Worm (Caenorhabditis elegans) whole organism, early embryonic: ENCODE data around the gene ZK185.5.

ENCODE experiments used
- B0310.2 ChIP-seq: sonication (generic microtip); optimal IDR thresholded peaks from 2 replicates; lab custom pipeline; 2016; ENCODE audit warnings: mild to moderate bottlenecking, missing genetic modification characterization, missing compliant biosample characterization
- F13C5.2 ChIP-seq: sonication (generic microtip); optimal IDR thresholded peaks from 2 replicates; lab custom pipeline; 2017; ENCODE audit warnings: mild to moderate bottlenecking, missing genetic modification characterization, inconsistent platforms, missing compliant biosample characterization
- aly-1 ChIP-seq: sonication (generic microtip); optimal IDR thresholded peaks from 2 replicates; lab custom pipeline; 2016; ENCODE audit warnings: missing genetic modification characterization, missing compliant biosample characterization
- ama-1 ChIP-seq: fragments of 150-350 bp; optimal IDR thresholded peaks from 2 replicates; lab custom pipeline; 2014
- ceh-13 ChIP-seq: fragments of 200-800 bp; sonication (Bioruptor generic); optimal IDR thresholded peaks from 2 replicates; lab custom pipeline; 2018; ENCODE audit warnings: mild to moderate bottlenecking, missing genetic modification characterization, missing compliant biosample characterization
- ceh-36 ChIP-seq: sonication (generic microtip); optimal IDR thresholded peaks from 2 replicates; lab custom pipeline; 2016; ENCODE audit warnings: missing genetic modification characterization, inconsistent platforms, missing compliant biosample characterization
- ets-7 ChIP-seq: sonication (generic microtip); optimal IDR thresholded peaks from 2 replicates; lab custom pipeline; 2016; ENCODE audit warnings: missing genotype, missing genetic modification characterization, missing compliant biosample characterization
- flt-1 ChIP-seq: fragments of 200-800 bp; sonication (Bioruptor generic); IDR thresholded peaks from 2 replicates; pipeline ENCODE4 v1.3.6; 2022; ENCODE audit warnings: missing genetic modification characterization, missing compliant biosample characterization
- hmbx-1 ChIP-seq: sonication (generic microtip); optimal IDR thresholded peaks from 2 replicates; lab custom pipeline; 2016; ENCODE audit warnings: mild to moderate bottlenecking, missing genetic modification characterization, missing compliant biosample characterization
- hmg-4 ChIP-seq: fragments of 200-800 bp; sonication (Bioruptor generic); optimal IDR thresholded peaks from 2 replicates; lab custom pipeline; 2018; ENCODE audit warnings: mild to moderate bottlenecking, missing genetic modification characterization, missing compliant biosample characterization
- hnd-1 ChIP-seq: sonication (generic microtip); optimal IDR thresholded peaks from 2 replicates; lab custom pipeline; 2016; ENCODE audit warnings: missing genetic modification characterization, missing compliant biosample characterization
- pes-1 ChIP-seq: fragments of 200-800 bp; sonication (Bioruptor generic); IDR thresholded peaks from 2 replicates; pipeline ENCODE4 v1.3.6; 2022; ENCODE audit warnings: missing genetic modification reagents, missing genetic modification characterization, missing compliant biosample characterization
- scrt-1 ChIP-seq: fragments of 200-800 bp; sonication (Bioruptor generic); IDR thresholded peaks from 2 replicates; pipeline ENCODE4 v1.3.6; 2022; ENCODE audit warnings: missing genetic modification characterization, missing compliant biosample characterization
- sea-1 ChIP-seq: fragments of 200-800 bp; sonication (Bioruptor generic); conservative IDR thresholded peaks from 2 replicates; pipeline ENCODE4 v1.3.6; 2022; ENCODE audit warnings: missing genetic modification characterization, missing compliant biosample characterization
- tbx-11 ChIP-seq: fragments of 200-800 bp; sonication (Bioruptor generic); IDR thresholded peaks from 2 replicates; pipeline ENCODE4 v1.3.6; 2022; ENCODE audit warnings: missing genetic modification characterization, missing compliant biosample characterization
- tbx-37 ChIP-seq: fragments of 200-800 bp; sonication (Bioruptor generic); conservative IDR thresholded peaks from 2 replicates; pipeline ENCODE4 v1.3.6; 2022; ENCODE audit warnings: missing genetic modification reagents, missing genetic modification characterization, missing compliant biosample characterization
- tra-4 ChIP-seq: sonication (generic microtip); optimal IDR thresholded peaks from 2 replicates; lab custom pipeline; 2017; ENCODE audit warnings: missing genetic modification characterization, missing compliant biosample characterization

ZK185.5 gene

DNA sequence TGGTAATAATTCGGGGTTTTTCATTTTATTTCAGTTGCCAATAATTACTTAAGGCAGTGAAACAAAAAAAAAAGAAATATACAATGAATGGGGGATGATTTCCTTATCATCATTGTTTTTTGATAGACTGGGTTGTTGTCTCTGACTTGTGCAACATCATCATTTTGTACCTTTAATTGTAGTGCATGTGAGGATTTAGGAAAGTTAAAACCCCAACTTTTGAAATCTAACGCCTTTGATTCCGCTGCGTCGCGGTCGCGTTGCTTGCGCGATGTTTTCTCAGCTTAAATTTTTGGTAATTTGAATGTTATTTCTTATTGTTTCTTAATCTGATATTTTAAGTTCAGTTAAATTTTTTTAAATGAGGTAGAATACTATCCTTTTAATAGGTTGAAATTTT lies at the start of gene ZK185.5:
TSS of gene ZK185.5 (minus strand) at position 101 of the 400 bp plus-strand sequence.
- TF ChIP-seq scrt-1 (GFP tag; lab: Robert Waterston, UW) (no peak), tra-4 (no peak), aly-1 (tag; lab: Kevin White, UChicago) (no peak), hmbx-1 (tag; lab: Kevin White, UChicago) (no peak), hmg-4 (no peak)

DNA sequence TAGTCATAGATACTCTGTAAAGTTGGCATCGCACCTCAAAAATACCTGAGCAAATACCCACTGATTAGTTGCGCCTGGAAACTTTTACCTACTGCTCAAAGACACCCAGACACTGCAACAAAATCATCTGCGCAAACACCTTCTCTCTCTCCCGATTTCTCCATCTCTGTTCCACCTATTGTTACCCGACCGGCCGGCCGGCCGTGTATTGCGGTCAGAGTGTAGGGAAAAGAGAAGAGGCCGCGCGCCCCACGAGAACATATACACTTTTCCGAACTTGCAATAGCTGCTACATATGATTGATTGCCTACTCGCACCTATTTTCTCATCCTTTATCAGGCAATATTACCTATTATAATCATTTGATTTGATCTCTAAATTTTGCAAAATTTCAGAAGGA lies 42.7 kb upstream of the ZK185.5 start:
- peak; percentile 72 for TF ChIP-seq hmg-4
- TF ChIP-seq scrt-1 (GFP tag; lab: Robert Waterston, UW), result no peak
- TF ChIP-seq tbx-37 (GFP tag; lab: Robert Waterston, UW), result no peak

DNA sequence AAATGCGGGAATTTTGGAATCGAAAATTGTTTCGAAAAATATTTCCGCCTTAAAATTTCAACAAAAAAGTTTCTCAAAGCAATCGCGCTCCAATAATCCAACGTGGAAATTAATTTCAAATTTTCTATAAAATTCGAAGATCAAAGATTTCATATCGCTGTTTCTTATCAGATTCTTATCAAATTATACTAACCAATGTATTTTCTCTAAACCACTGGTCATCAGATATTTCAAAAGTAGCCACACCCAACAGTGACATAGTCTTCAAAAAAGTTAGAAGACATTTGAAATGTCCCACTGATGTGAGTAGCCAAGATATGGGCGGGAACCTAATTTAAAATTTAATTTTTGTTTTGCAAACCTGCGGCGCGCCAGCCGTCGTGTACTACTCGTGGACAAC lies 41.8 kb upstream of the ZK185.5 start:
- no peak for TF ChIP-seq hmbx-1 (tag; lab: Kevin White, UChicago)
- TF ChIP-seq ceh-13 (GFP tag; lab: Kevin White, UChicago), result no peak
- TF ChIP-seq flt-1 (GFP tag; lab: Robert Waterston, UW), result no peak
- TF ChIP-seq hnd-1, result no peak
- no peak for TF ChIP-seq tra-4
- TF ChIP-seq scrt-1 (GFP tag; lab: Robert Waterston, UW), result no peak
- no peak for TF ChIP-seq tbx-37 (GFP tag; lab: Robert Waterston, UW)
- no peak for TF ChIP-seq B0310.2 (tag; lab: Kevin White, UChicago)
- TF ChIP-seq ceh-36, result no peak
- TF ChIP-seq aly-1 (tag; lab: Kevin White, UChicago), result no peak
- no peak for TF ChIP-seq pes-1 (GFP tag; lab: Robert Waterston, UW)
- no peak for TF ChIP-seq ets-7 (tag; lab: Kevin White, UChicago)
- TF ChIP-seq tbx-11 (GFP tag; lab: Robert Waterston, UW), result no peak
- TF ChIP-seq ama-1, result no peak
- TF ChIP-seq F13C5.2, result no peak
- no peak for TF ChIP-seq hmg-4
- no peak for TF ChIP-seq sea-1 (GFP tag; lab: Robert Waterston, UW)

DNA sequence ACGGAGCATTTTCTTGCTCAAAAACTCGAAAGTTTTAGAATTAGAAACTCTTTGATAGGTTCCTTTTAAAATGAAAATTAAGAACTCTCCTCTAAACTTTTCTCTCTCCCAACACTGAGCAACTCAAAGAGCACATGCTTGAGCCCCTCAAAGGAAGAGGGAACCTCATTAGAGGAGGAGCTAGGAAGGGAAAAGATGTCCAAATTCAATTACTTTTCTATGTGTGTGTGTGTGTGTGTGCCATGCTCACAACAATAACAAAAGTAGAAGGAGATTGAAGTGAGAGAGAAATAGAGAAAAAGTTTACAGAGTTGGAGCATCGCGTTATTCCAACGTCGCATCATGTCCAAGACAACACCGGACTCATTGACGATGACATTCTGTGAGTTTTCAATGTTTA lies 40.3 kb upstream of the ZK185.5 start:
- no peak for TF ChIP-seq sea-1 (GFP tag; lab: Robert Waterston, UW)
- TF ChIP-seq scrt-1 (GFP tag; lab: Robert Waterston, UW), result no peak
- no peak for TF ChIP-seq hmbx-1 (tag; lab: Kevin White, UChicago)
- TF ChIP-seq tbx-11 (GFP tag; lab: Robert Waterston, UW), result no peak
- TF ChIP-seq aly-1 (tag; lab: Kevin White, UChicago), result no peak
- no peak for TF ChIP-seq tra-4
- TF ChIP-seq B0310.2 (tag; lab: Kevin White, UChicago), result no peak
- no peak for TF ChIP-seq flt-1 (GFP tag; lab: Robert Waterston, UW)

DNA sequence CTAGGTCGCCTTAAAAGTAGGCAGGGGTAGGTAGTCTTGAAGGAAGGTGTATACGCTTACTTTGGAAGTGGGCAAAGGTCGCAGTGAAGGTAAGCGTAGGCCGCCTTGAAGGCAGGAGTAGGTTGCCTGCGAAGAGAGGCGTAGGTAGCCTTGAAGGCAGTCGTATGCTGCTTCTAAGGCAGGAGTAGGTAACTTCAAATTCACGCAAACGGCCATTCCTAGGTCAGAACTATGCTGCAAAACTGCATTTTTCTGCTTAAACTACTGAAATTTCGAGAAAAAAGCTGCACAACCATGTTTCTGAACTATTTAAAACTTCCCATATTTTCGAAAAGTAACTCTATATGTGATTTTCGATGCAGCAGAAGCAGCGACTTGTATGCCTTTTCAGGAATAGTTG lies 33.8 kb upstream of the ZK185.5 start:
- TF ChIP-seq ceh-36 (no peak), sea-1 (GFP tag; lab: Robert Waterston, UW) (no peak)

DNA sequence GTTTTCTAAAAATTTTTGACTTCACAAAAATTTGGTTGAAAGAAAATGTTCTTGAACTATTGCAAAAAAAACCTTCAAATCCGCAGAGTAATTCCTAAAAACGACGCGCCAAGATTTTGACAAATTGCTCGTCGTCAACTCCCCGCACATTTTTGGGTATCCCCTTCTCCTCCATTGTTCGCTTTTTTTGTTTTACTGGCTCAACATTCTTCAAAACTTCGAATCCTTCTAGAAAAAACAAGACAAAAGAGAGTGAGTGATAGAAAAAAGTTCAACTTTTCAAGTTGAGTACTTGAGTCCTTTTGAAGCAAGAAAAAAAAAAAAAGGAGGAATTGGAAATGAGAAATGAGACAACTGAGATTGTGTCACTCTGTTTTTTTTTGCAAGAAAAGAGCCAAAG lies 31.1 kb upstream of the ZK185.5 start:
- TF ChIP-seq aly-1 (tag; lab: Kevin White, UChicago) (no peak), F13C5.2 (no peak), ets-7 (tag; lab: Kevin White, UChicago) (no peak), tbx-37 (GFP tag; lab: Robert Waterston, UW) (no peak), hmg-4 (no peak), hmbx-1 (tag; lab: Kevin White, UChicago) (no peak)

DNA sequence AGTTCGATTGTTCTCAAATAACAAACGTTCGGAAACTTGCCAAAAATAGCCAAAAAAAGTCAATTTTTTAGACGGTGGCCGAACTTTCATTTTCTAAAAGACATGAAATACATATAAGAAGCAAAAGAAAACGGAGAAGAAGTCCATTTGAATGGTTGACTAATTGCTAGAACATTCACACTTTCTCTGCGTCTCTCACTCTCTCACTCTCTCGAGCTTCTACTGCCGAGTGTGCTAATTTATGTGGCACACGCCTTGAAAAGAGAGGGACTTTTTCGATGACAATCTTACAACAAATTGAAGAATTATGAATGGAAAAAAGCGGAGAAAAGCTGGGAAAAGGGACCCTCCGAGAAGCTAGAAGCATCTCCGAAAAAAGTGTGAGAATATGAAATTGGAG lies 28.3 kb upstream of the ZK185.5 start:
- TF ChIP-seq ets-7 (tag; lab: Kevin White, UChicago), result no peak
- no peak for TF ChIP-seq hnd-1
- no peak for TF ChIP-seq pes-1 (GFP tag; lab: Robert Waterston, UW)
- TF ChIP-seq ama-1, result no peak
- TF ChIP-seq ceh-13 (GFP tag; lab: Kevin White, UChicago), result no peak
- TF ChIP-seq F13C5.2, result no peak
- no peak for TF ChIP-seq tbx-11 (GFP tag; lab: Robert Waterston, UW)
- no peak for TF ChIP-seq tra-4
- TF ChIP-seq B0310.2 (tag; lab: Kevin White, UChicago), result no peak
- no peak for TF ChIP-seq aly-1 (tag; lab: Kevin White, UChicago)
- TF ChIP-seq ceh-36, result no peak
- no peak for TF ChIP-seq hmg-4
- TF ChIP-seq hmbx-1 (tag; lab: Kevin White, UChicago), result no peak
- no peak for TF ChIP-seq flt-1 (GFP tag; lab: Robert Waterston, UW)
- no peak for TF ChIP-seq sea-1 (GFP tag; lab: Robert Waterston, UW)

DNA sequence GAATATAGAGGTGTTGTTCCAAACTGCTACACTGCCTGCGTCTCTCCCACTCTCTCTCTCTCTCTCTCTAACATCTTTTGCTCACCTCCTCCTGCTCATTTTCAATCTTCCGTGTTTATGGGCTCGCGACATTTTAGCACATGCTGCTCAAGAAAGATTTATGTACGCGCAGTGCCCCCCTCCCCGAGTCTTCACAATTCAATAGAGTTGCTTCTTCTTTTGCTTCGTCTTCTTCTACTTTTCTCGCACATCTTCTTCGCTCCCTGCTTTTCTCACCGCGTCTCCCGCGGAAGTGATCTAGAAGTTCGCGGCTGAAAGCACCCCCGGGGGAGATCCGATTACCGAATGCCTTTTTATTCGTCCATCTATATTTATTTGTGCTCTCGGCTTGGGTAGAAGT lies 24.9 kb upstream of the ZK185.5 start:
- no peak for TF ChIP-seq ets-7 (tag; lab: Kevin White, UChicago)
- TF ChIP-seq F13C5.2, result no peak
- TF ChIP-seq B0310.2 (tag; lab: Kevin White, UChicago), result no peak
- TF ChIP-seq ceh-36, result no peak
- no peak for TF ChIP-seq tbx-37 (GFP tag; lab: Robert Waterston, UW)
- TF ChIP-seq ama-1, result no peak
- TF ChIP-seq ceh-13 (GFP tag; lab: Kevin White, UChicago), result no peak
- no peak for TF ChIP-seq hnd-1
- TF ChIP-seq tbx-11 (GFP tag; lab: Robert Waterston, UW), result no peak
- no peak for TF ChIP-seq pes-1 (GFP tag; lab: Robert Waterston, UW)
- no peak for TF ChIP-seq scrt-1 (GFP tag; lab: Robert Waterston, UW)
- TF ChIP-seq hmbx-1 (tag; lab: Kevin White, UChicago), result no peak
- no peak for TF ChIP-seq hmg-4
- TF ChIP-seq flt-1 (GFP tag; lab: Robert Waterston, UW), result no peak
- no peak for TF ChIP-seq aly-1 (tag; lab: Kevin White, UChicago)
- no peak for TF ChIP-seq sea-1 (GFP tag; lab: Robert Waterston, UW)
- no peak for TF ChIP-seq tra-4
